Fruit fly (Drosophila melanogaster) whole organism, prepupa: ENCODE results near the gene Ugt36A1.

ENCODE experiments used
- CG31627 ChIP-seq: fragments of 200-800 bp; sonication (Bioruptor generic); optimal IDR thresholded peaks from 3 replicates; lab custom pipeline; 2016; ENCODE audit warnings: missing biosample characterization, missing genetic modification characterization
- esn ChIP-seq: fragments of 200-800 bp; sonication (Bioruptor generic); optimal IDR thresholded peaks from 2 replicates; lab custom pipeline; 2016; ENCODE audit warnings: missing biosample characterization, mild to moderate bottlenecking, missing genetic modification characterization, moderate library complexity
- vri ChIP-seq: fragments of 200-800 bp; sonication (Bioruptor generic); optimal IDR thresholded peaks from 3 replicates; lab custom pipeline; 2016; ENCODE audit warnings: missing biosample characterization, mild to moderate bottlenecking, missing genetic modification characterization

- TF ChIP-seq esn (GFP tag; lab: Kevin White, UChicago) (no peak), vri (no peak), CG31627 (GFP tag; lab: Kevin White, UChicago) (no peak)
Observed at dm6 chr2L:3615156-3615555, 3.7 kb upstream of the Ugt36A1 start.
